Worm (Caenorhabditis elegans) whole organism, young adult: ENCODE results near the gene wrt-3.
A peak's percentile ranks its signal among the peaks of the same experiment; 100 is the strongest.

Source experiments
- B0019.2 ChIP-seq: fragments of 200-800 bp; sonication (Bioruptor generic); conservative IDR thresholded peaks from 2 replicates; pipeline ENCODE4 v1.3.6; 2022; ENCODE audit warnings: missing genetic modification reagents, missing genetic modification characterization, missing compliant biosample characterization
- F22D6.2 ChIP-seq: sonication (generic microtip); optimal IDR thresholded peaks from 2 replicates; lab custom pipeline; 2016; ENCODE audit warnings: mild to moderate bottlenecking, missing genetic modification characterization, missing compliant biosample characterization
- pha-4 ChIP-seq: fragments of 150-350 bp; sonication (generic microtip); optimal IDR thresholded peaks from 2 replicates; lab custom pipeline; 2014; ENCODE audit warnings: missing biosample characterization, missing genetic modification reagents, missing genetic modification characterization
- snpc-4 ChIP-seq, 5 experiments: fragments of 150-350 bp in 1 of 5; sonication (generic microtip) in 4 of 5; optimal IDR thresholded peaks; 2 replicates each; lab custom pipeline; 2014 to 2018; ENCODE audit warnings: missing genetic modification characterization in 5 of 5, missing biosample characterization in 3 of 5, antibody characterized with exemption in 2 of 5, mild to moderate bottlenecking in 2 of 5, missing compliant biosample characterization in 2 of 5, missing genotype in 2 of 5, moderate library complexity in 2 of 5, missing genetic modification reagents in 1 of 5

- TF ChIP-seq snpc-4 (GFP tag; optimal IDR thresholded peaks at IDR 0.05; lab: Kevin White, UChicago): no peak
- peak; percentile 14 to 79 (median 38) for TF ChIP-seq snpc-4 (tag; optimal IDR thresholded peaks at IDR 0.05; lab: Kevin White, UChicago)
- TF ChIP-seq B0019.2 (GFP tag; lab: Robert Waterston, UW): peak; percentile 66; the same call in 1 of the 2 replicates
- TF ChIP-seq F22D6.2 (tag; lab: Kevin White, UChicago): no peak
- no peak for TF ChIP-seq pha-4 (tag; lab: Kevin White, UChicago)
Observed at ce11 chrIV:9440880-9441336, 36.3 kb downstream of the wrt-3 start, which contains the start of gene idh-1.
